Fruit fly (Drosophila melanogaster) whole organism, embryonic: ENCODE data around the gene Cbp20.

Experiments used
- Antp ChIP-seq: fragments of 200-800 bp; sonication (Bioruptor generic); optimal IDR thresholded peaks from 3 replicates; lab custom pipeline; 2016; ENCODE audit warnings: missing biosample characterization, missing genetic modification characterization
- Awh ChIP-seq: fragments of 200-800 bp; sonication (Bioruptor generic); IDR thresholded peaks from 2 replicates; pipeline ENCODE4, ENCODE4 v1.3.6; 2022; ENCODE audit warnings: missing biosample characterization, missing genetic modification characterization
- BEAF-32 ChIP-seq: fragments of 200-800 bp; sonication (Bioruptor generic); optimal IDR thresholded peaks from 3 replicates; lab custom pipeline; 2017; ENCODE audit warnings: missing biosample characterization, missing genetic modification characterization, mild to moderate bottlenecking, moderate library complexity, missing genetic modification reagents
- CG10267 ChIP-seq: fragments of 200-800 bp; sonication (Bioruptor generic); optimal IDR thresholded peaks from 2 replicates; lab custom pipeline; 2018; ENCODE audit warnings: missing biosample characterization, mild to moderate bottlenecking, missing genetic modification characterization, moderate library complexity
- CG11695 ChIP-seq: fragments of 200-800 bp; sonication (Bioruptor generic); IDR thresholded peaks from 3 replicates; pipeline ENCODE4 v1.3.6; 2022; ENCODE audit warnings: missing biosample characterization, missing genetic modification characterization
- CG11723 ChIP-seq: fragments of 200-800 bp; sonication (Bioruptor generic); optimal IDR thresholded peaks from 2 replicates; lab custom pipeline; 2017; ENCODE audit warnings: missing biosample characterization, mild to moderate bottlenecking, missing genetic modification characterization
- CG12299 ChIP-seq: fragments of 200-800 bp; sonication (Bioruptor generic); optimal IDR thresholded peaks from 2 replicates; lab custom pipeline; 2018; ENCODE audit warnings: missing biosample characterization, mild to moderate bottlenecking, missing genetic modification characterization
- CG1529 ChIP-seq: fragments of 200-800 bp; sonication (Bioruptor generic); optimal IDR thresholded peaks from 3 replicates; lab custom pipeline; 2018; ENCODE audit warnings: missing biosample characterization, missing genetic modification characterization
- CG18011 ChIP-seq: fragments of 200-800 bp; sonication (Bioruptor generic); optimal IDR thresholded peaks from 2 replicates; lab custom pipeline; 2017; ENCODE audit warnings: missing biosample characterization, missing genetic modification characterization, mild to moderate bottlenecking, moderate library complexity, missing genotype
- CG18619 ChIP-seq: fragments of 200-800 bp; sonication (Bioruptor generic); optimal IDR thresholded peaks from 3 replicates; lab custom pipeline; 2017; ENCODE audit warnings: missing biosample characterization, mild to moderate bottlenecking, missing genetic modification characterization
- CG2116 ChIP-seq: fragments of 200-800 bp; sonication (Bioruptor generic); optimal IDR thresholded peaks from 3 replicates; lab custom pipeline; 2018; ENCODE audit warnings: missing biosample characterization, mild to moderate bottlenecking, missing genetic modification characterization
- CG2875 ChIP-seq: fragments of 200-800 bp; sonication (Bioruptor generic); optimal IDR thresholded peaks from 2 replicates; lab custom pipeline; 2017; ENCODE audit warnings: missing biosample characterization, mild to moderate bottlenecking, missing genetic modification characterization, missing genetic modification reagents
- CG3281 ChIP-seq: fragments of 200-800 bp; sonication (Bioruptor generic); optimal IDR thresholded peaks from 3 replicates; lab custom pipeline; 2017; ENCODE audit warnings: missing biosample characterization, mild to moderate bottlenecking, missing genetic modification characterization
- CG33557 ChIP-seq: fragments of 200-800 bp; sonication (Bioruptor generic); optimal IDR thresholded peaks from 2 replicates; lab custom pipeline; 2019; ENCODE audit warnings: missing biosample characterization, mild to moderate bottlenecking, missing genetic modification characterization, moderate library complexity
- CG4707 ChIP-seq: fragments of 200-800 bp; sonication (Bioruptor generic); optimal IDR thresholded peaks from 2 replicates; lab custom pipeline; 2018; ENCODE audit warnings: missing biosample characterization, mild to moderate bottlenecking, missing genetic modification characterization, moderate library complexity
- CG5953 ChIP-seq: fragments of 200-800 bp; sonication (Bioruptor generic); IDR thresholded peaks from 2 replicates; pipeline ENCODE4 v1.3.6; 2022; ENCODE audit warnings: missing biosample characterization, missing genetic modification characterization
- CG6254 ChIP-seq: fragments of 200-800 bp; sonication (Bioruptor generic); optimal IDR thresholded peaks from 3 replicates; lab custom pipeline; 2017; ENCODE audit warnings: mild to moderate bottlenecking, missing biosample characterization, missing genetic modification reagents, missing genetic modification characterization
- CG6272 ChIP-seq: fragments of 200-800 bp; sonication (Bioruptor generic); IDR thresholded peaks from 2 replicates; pipeline ENCODE4 v1.3.6; 2022; ENCODE audit warnings: missing biosample characterization, missing genetic modification characterization
- CG6683 ChIP-seq: fragments of 200-800 bp; sonication (Bioruptor generic); optimal IDR thresholded peaks from 2 replicates; lab custom pipeline; 2017; ENCODE audit warnings: missing biosample characterization, mild to moderate bottlenecking, missing genetic modification characterization, missing genetic modification reagents
- CG8281 ChIP-seq: fragments of 200-800 bp; sonication (Bioruptor generic); optimal IDR thresholded peaks from 2 replicates; lab custom pipeline; 2018; ENCODE audit warnings: missing biosample characterization, mild to moderate bottlenecking, missing genetic modification characterization, moderate library complexity
- CG8478 ChIP-seq: fragments of >200 bp; optimal IDR thresholded peaks from 2 replicates; lab custom pipeline; 2018
- CG9797 ChIP-seq: fragments of 200-800 bp; sonication (Bioruptor generic); optimal IDR thresholded peaks from 3 replicates; lab custom pipeline; 2018; ENCODE audit warnings: missing biosample characterization, mild to moderate bottlenecking, missing genetic modification characterization
- CTCF ChIP-seq: fragments of 200-800 bp; sonication (Bioruptor generic); optimal IDR thresholded peaks from 2 replicates; lab custom pipeline; 2017; ENCODE audit warnings: missing biosample characterization, mild to moderate bottlenecking, missing genetic modification characterization, moderate library complexity
- Camta ChIP-seq: fragments of 200-800 bp; sonication (Bioruptor generic); optimal IDR thresholded peaks from 2 replicates; lab custom pipeline; 2016; ENCODE audit warnings: missing biosample characterization, missing genetic modification characterization
- E2f1 ChIP-seq: fragments of 200-800 bp; sonication (Bioruptor generic); IDR thresholded peaks from 2 replicates; pipeline ENCODE4 v1.3.6; 2022; ENCODE audit warnings: missing biosample characterization, missing genetic modification characterization
- Ets97D ChIP-seq: fragments of 200-800 bp; sonication (Bioruptor generic); optimal IDR thresholded peaks from 3 replicates; lab custom pipeline; 2016; ENCODE audit warnings: missing biosample characterization, missing genetic modification characterization
- Hand ChIP-seq: fragments of 200-800 bp; sonication (Bioruptor generic); optimal IDR thresholded peaks from 2 replicates; lab custom pipeline; 2017; ENCODE audit warnings: mild to moderate bottlenecking, missing biosample characterization, missing genetic modification reagents, missing genetic modification characterization
- HmgD ChIP-seq: fragments of 200-800 bp; sonication (Bioruptor generic); optimal IDR thresholded peaks from 3 replicates; lab custom pipeline; 2016; ENCODE audit warnings: missing biosample characterization, missing genetic modification characterization
- Hr39 ChIP-seq: fragments of >200 bp; optimal IDR thresholded peaks from 2 replicates; lab custom pipeline; 2017
- Jarid2 ChIP-seq: fragments of 200-800 bp; sonication (Bioruptor generic); optimal IDR thresholded peaks from 3 replicates; lab custom pipeline; 2017; ENCODE audit warnings: mild to moderate bottlenecking, missing biosample characterization, missing genetic modification reagents, missing genetic modification characterization
- Lpt ChIP-seq: fragments of >200 bp; optimal IDR thresholded peaks from 2 replicates; lab custom pipeline; 2018; ENCODE audit warnings: missing biosample characterization, missing genetic modification characterization
- MESR4 ChIP-seq: fragments of 200-800 bp; sonication (Bioruptor generic); optimal IDR thresholded peaks from 2 replicates; lab custom pipeline; 2018; ENCODE audit warnings: missing biosample characterization, mild to moderate bottlenecking, missing genetic modification characterization, moderate library complexity
- NK7.1 ChIP-seq: fragments of 200-800 bp; sonication (Bioruptor generic); optimal IDR thresholded peaks from 3 replicates; lab custom pipeline; 2016; ENCODE audit warnings: missing biosample characterization, missing genetic modification characterization
- Oaz ChIP-seq: fragments of 200-800 bp; sonication (Bioruptor generic); IDR thresholded peaks from 2 replicates; pipeline ENCODE4 v1.3.6; 2022; ENCODE audit warnings: missing biosample characterization, missing genetic modification characterization
- PHDP ChIP-seq: fragments of 200-800 bp; sonication (Bioruptor generic); optimal IDR thresholded peaks from 3 replicates; lab custom pipeline; 2018; ENCODE audit warnings: missing biosample characterization, mild to moderate bottlenecking, missing genetic modification characterization, moderate library complexity
- Sin3A ChIP-seq: fragments of >200 bp; optimal IDR thresholded peaks from 2 replicates; lab custom pipeline; 2018
- Six4 ChIP-seq: fragments of 200-800 bp; sonication (Bioruptor generic); optimal IDR thresholded peaks from 2 replicates; lab custom pipeline; 2016; ENCODE audit warnings: missing biosample characterization, missing genetic modification characterization
- aop ChIP-seq: fragments of 200-800 bp; sonication (Bioruptor generic); IDR thresholded peaks from 2 replicates; pipeline ENCODE4 v1.3.6; 2022; ENCODE audit warnings: missing biosample characterization, missing genetic modification characterization
- ase ChIP-seq: fragments of 200-800 bp; sonication (Bioruptor generic); IDR thresholded peaks from 3 replicates; pipeline ENCODE4 v1.3.6; 2022; ENCODE audit warnings: missing biosample characterization, missing genetic modification characterization
- cato ChIP-seq: fragments of 200-800 bp; sonication (Bioruptor generic); optimal IDR thresholded peaks from 2 replicates; lab custom pipeline; 2016; ENCODE audit warnings: missing biosample characterization, missing genetic modification characterization, borderline replicate concordance
- chm ChIP-seq: fragments of 200-800 bp; sonication (Bioruptor generic); IDR thresholded peaks from 2 replicates; pipeline ENCODE4 v1.3.6; 2022; ENCODE audit warnings: missing biosample characterization, missing genetic modification characterization
- crol ChIP-seq: fragments of 200-800 bp; sonication (Bioruptor generic); IDR thresholded peaks from 2 replicates; pipeline ENCODE4 v1.3.6; 2022; ENCODE audit warnings: missing biosample characterization, missing genetic modification characterization
- hb ChIP-seq: fragments of 200-800 bp; sonication (Bioruptor generic); IDR thresholded peaks from 3 replicates; pipeline ENCODE4 v1.3.6; 2022; ENCODE audit warnings: missing biosample characterization, missing genetic modification characterization; ENCODE audit not compliant: partially characterized antibody
- kay ChIP-seq: fragments of 200-800 bp; sonication (Bioruptor generic); optimal IDR thresholded peaks from 2 replicates; lab custom pipeline; 2016; ENCODE audit warnings: missing biosample characterization, missing genetic modification characterization
- ken ChIP-seq: fragments of 200-800 bp; sonication (Bioruptor generic); IDR thresholded peaks from 3 replicates; pipeline ENCODE4 v1.3.6; 2022; ENCODE audit warnings: missing biosample characterization, missing genetic modification characterization
- mirr ChIP-seq: fragments of 200-800 bp; sonication (Bioruptor generic); optimal IDR thresholded peaks from 3 replicates; lab custom pipeline; 2018; ENCODE audit warnings: missing biosample characterization, mild to moderate bottlenecking, missing genetic modification characterization
- repo ChIP-seq: fragments of 200-800 bp; sonication (Bioruptor generic); optimal IDR thresholded peaks from 2 replicates; lab custom pipeline; 2016; ENCODE audit warnings: missing biosample characterization, missing genetic modification characterization
- schlank ChIP-seq: fragments of 200-800 bp; sonication (Bioruptor generic); optimal IDR thresholded peaks from 2 replicates; lab custom pipeline; 2018; ENCODE audit warnings: missing biosample characterization, mild to moderate bottlenecking, missing genetic modification characterization
- stc ChIP-seq: fragments of 200-800 bp; sonication (Bioruptor generic); IDR thresholded peaks from 2 replicates; pipeline ENCODE4 v1.3.6; 2022; ENCODE audit warnings: missing biosample characterization, missing genetic modification characterization
- twi ChIP-seq: fragments of 200-800 bp; optimal IDR thresholded peaks from 2 replicates; lab custom pipeline; 2019; ENCODE audit warnings: missing biosample characterization, mild to moderate bottlenecking, missing genetic modification characterization, moderate library complexity
- vnd ChIP-seq: fragments of 200-800 bp; sonication (Bioruptor generic); IDR thresholded peaks from 3 replicates; pipeline ENCODE4 v1.3.6; 2022; ENCODE audit warnings: missing biosample characterization, missing genetic modification characterization; ENCODE audit not compliant: partially characterized antibody

The Cbp20 gene

DNA sequence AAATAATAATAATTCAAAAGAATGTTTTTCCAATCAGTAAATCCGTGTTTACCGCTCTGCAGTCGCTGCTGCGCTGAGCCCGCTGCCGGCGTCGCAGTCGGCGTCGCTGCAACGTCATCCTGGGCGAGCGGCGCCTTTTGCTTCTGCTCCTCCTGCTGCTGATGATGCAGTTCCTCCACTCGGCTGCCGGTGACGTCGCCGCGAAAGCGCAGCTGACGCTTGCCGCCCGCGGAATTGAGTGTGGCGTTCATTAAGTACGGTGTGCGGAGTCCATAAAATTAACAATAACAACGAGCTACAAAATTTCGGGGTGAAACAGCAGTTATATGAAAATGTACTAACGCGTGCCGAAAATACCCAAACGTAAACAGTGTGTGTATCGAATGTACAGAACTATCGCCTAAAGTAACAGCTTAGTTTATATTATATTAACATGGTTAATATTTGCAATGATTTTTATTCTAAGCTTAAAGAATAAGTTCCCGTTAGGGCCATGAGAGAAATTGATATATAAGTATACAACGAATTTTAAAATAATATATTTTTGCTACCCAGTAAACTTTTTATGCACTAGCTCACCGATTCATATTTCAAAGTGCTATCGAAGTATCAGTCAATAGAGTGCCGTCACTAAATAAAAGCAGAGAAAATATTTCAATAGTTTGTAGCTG is at the start of gene Cbp20, which contains the start of gene CG7218 (continued):
- TF ChIP-seq cato (GFP tag; lab: Kevin White, UChicago), result peak; percentile 35
- TF ChIP-seq Jarid2 (GFP tag; lab: Kevin White, UChicago), result peak; percentile 31
- no peak for TF ChIP-seq Hr39 (lab: Kevin White, UChicago)
- peak; percentile 68; the same call in 1 of the 3 replicates for TF ChIP-seq ase (GFP tag; lab: Robert Waterston, UW)
- peak; percentile 52 for TF ChIP-seq Camta
- TF ChIP-seq schlank (tag; lab: Kevin White, UChicago), result no peak
- TF ChIP-seq Sin3A (lab: Kevin White, UChicago), result peak; percentile 38
- no peak for TF ChIP-seq CG4707 (GFP tag; lab: Kevin White, UChicago)
- TF ChIP-seq HmgD, result peak; percentile 31
- peak; percentile 76 for TF ChIP-seq E2f1 (GFP tag; lab: Robert Waterston, UW)
- no peak for TF ChIP-seq repo (GFP tag; lab: Kevin White, UChicago)
- no peak for TF ChIP-seq Lpt (GFP tag; lab: Kevin White, UChicago)
- peak; percentile 41 for TF ChIP-seq CG18011
- no peak for TF ChIP-seq crol (GFP tag; lab: Robert Waterston, UW)
- TF ChIP-seq Six4 (GFP tag; lab: Kevin White, UChicago), result peak; percentile 57
- TF ChIP-seq CG11723 (GFP tag; lab: Kevin White, UChicago), result peak; percentile 34
- peak; percentile 67 for TF ChIP-seq MESR4 (GFP tag; lab: Kevin White, UChicago)
- TF ChIP-seq CG2116 (GFP tag; lab: Kevin White, UChicago), result peak; percentile 83
- TF ChIP-seq CG10267 (tag; lab: Kevin White, UChicago), result peak; percentile 79
- TF ChIP-seq PHDP (tag; lab: Kevin White, UChicago), result peak; percentile 71
- TF ChIP-seq stc, result no peak
- peak; percentile 62 for TF ChIP-seq Antp (GFP tag; lab: Kevin White, UChicago)
- TF ChIP-seq NK7.1 (GFP tag; lab: Kevin White, UChicago), result no peak
- TF ChIP-seq CG12299, result peak; percentile 48
- no peak for TF ChIP-seq aop (GFP tag; lab: Robert Waterston, UW)
- peak; percentile 73 for TF ChIP-seq CG9797 (GFP tag; lab: Kevin White, UChicago)
- 0 out of 3 replicates have a peak, but pooled peaks have one; percentile 8 for TF ChIP-seq CG11695 (GFP tag; lab: Robert Waterston, UW)
- TF ChIP-seq CG3281 (GFP tag; lab: Kevin White, UChicago), result peak; percentile 69
- TF ChIP-seq kay (GFP tag; lab: Kevin White, UChicago), result peak; percentile 44
- 0 out of 2 replicates have a peak, but pooled peaks have one; percentile 23 for TF ChIP-seq CG5953
- peak; percentile 37 for TF ChIP-seq CG6254 (GFP tag; lab: Kevin White, UChicago)
- TF ChIP-seq CG6683 (GFP tag; lab: Kevin White, UChicago), result no peak
- no peak for TF ChIP-seq Hand (GFP tag; lab: Kevin White, UChicago)
- peak; percentile 49; the same call in 1 of the 2 replicates for TF ChIP-seq Awh (GFP tag; lab: Robert Waterston, UW)
- TF ChIP-seq Ets97D (GFP tag; lab: Kevin White, UChicago), result peak; percentile 60
- peak; percentile 84 for TF ChIP-seq ken (GFP tag; lab: Robert Waterston, UW)
- TF ChIP-seq BEAF-32 (GFP tag; lab: Kevin White, UChicago), result peak; percentile 94
- TF ChIP-seq vnd (GFP tag; lab: Robert Waterston, UW), result peak; percentile 80
- peak; percentile 57 for TF ChIP-seq twi (tag; lab: Kevin White, UChicago)
- TF ChIP-seq CG8478, result no peak
- TF ChIP-seq CG2875, result no peak
- peak; percentile 58; the same call in 1 of the 2 replicates for TF ChIP-seq chm (GFP tag; lab: Robert Waterston, UW)
- peak; percentile 66 for TF ChIP-seq CG6272 (GFP tag; lab: Robert Waterston, UW)
- peak; percentile 50 for TF ChIP-seq CG18619 (GFP tag; lab: Kevin White, UChicago)
- TF ChIP-seq CG8281 (tag; lab: Kevin White, UChicago), result no peak
- TF ChIP-seq hb (GFP tag; lab: Robert Waterston, UW), result peak; percentile 76
- no peak for TF ChIP-seq Oaz (GFP tag; lab: Robert Waterston, UW)
- no peak for TF ChIP-seq mirr (GFP tag; lab: Kevin White, UChicago)
- TF ChIP-seq CTCF (GFP tag; lab: Kevin White, UChicago), result no peak
- TF ChIP-seq CG33557 (GFP tag; lab: Kevin White, UChicago), result peak; percentile 65
- peak; percentile 18 for TF ChIP-seq CG1529 (GFP tag; lab: Kevin White, UChicago)
